Fruit fly (Drosophila melanogaster): Measurements from ENCODE around the gene CG14820.

dm6 chr3L:6978757-6979386 is 46.1 kb downstream of the CG14820 start:
- TF ChIP-seq pad (GFP tag; optimal IDR thresholded peaks at IDR 0.05) (no peak), CG7101 (tag; optimal IDR thresholded peaks at IDR 0.05) (no peak), cnc (optimal IDR thresholded peaks at IDR 0.05) (no peak), tj (GFP tag; optimal IDR thresholded peaks at IDR 0.05) (no peak), CG1620 (GFP tag; optimal IDR thresholded peaks at IDR 0.05) (no peak), CG11617 (GFP tag; optimal IDR thresholded peaks at IDR 0.05) (no peak), cic (GFP tag; optimal IDR thresholded peaks at IDR 0.05) (no peak), bab1 (GFP tag; optimal IDR thresholded peaks at IDR 0.05) (no peak), kay (GFP tag; ENCODE audit: borderline replicate concordance) (no peak), CG14711 (tag; optimal IDR thresholded peaks at IDR 0.05) (no peak), CG33017 (tag; optimal IDR thresholded peaks at IDR 0.05) (no peak), CG7045 (GFP tag; optimal IDR thresholded peaks at IDR 0.05) (no peak)
